Fruit fly (Drosophila melanogaster) whole organism, embryonic: Measurements from ENCODE around the gene jus.

Experiments
- CG10543 ChIP-seq: fragments of 200-800 bp; sonication (Bioruptor generic); optimal IDR thresholded peaks from 3 replicates; lab custom pipeline; 2017; ENCODE audit warnings: missing biosample characterization, mild to moderate bottlenecking, missing genetic modification characterization, moderate library complexity
- CG10979 ChIP-seq: fragments of 200-800 bp; sonication (Bioruptor generic); optimal IDR thresholded peaks from 2 replicates; lab custom pipeline; 2018; ENCODE audit warnings: missing biosample characterization, mild to moderate bottlenecking, missing genetic modification characterization, moderate library complexity
- CG12155 ChIP-seq: fragments of 200-800 bp; sonication (Bioruptor generic); optimal IDR thresholded peaks from 3 replicates; lab custom pipeline; 2016; ENCODE audit warnings: missing biosample characterization, missing genetic modification characterization
- CG1233 ChIP-seq: fragments of 200-800 bp; sonication (Bioruptor generic); optimal IDR thresholded peaks from 4 replicates; lab custom pipeline; 2018; ENCODE audit warnings: missing biosample characterization, mild to moderate bottlenecking, missing genetic modification characterization
- CG13424 ChIP-seq: fragments of 200-800 bp; sonication (Bioruptor generic); optimal IDR thresholded peaks from 2 replicates; lab custom pipeline; 2019; ENCODE audit warnings: missing biosample characterization, mild to moderate bottlenecking, missing genetic modification characterization, moderate library complexity
- CG15269 ChIP-seq: fragments of 200-800 bp; sonication (Bioruptor generic); optimal IDR thresholded peaks from 2 replicates; lab custom pipeline; 2018; ENCODE audit warnings: missing biosample characterization, mild to moderate bottlenecking, missing genetic modification characterization, moderate library complexity
- CG15479 ChIP-seq: fragments of 200-800 bp; sonication (Bioruptor generic); optimal IDR thresholded peaks from 3 replicates; lab custom pipeline; 2019; ENCODE audit warnings: missing biosample characterization, mild to moderate bottlenecking, missing genetic modification characterization, moderate library complexity
- CG16813 ChIP-seq: fragments of 200-800 bp; sonication (Bioruptor generic); IDR thresholded peaks from 3 replicates; pipeline ENCODE4 v1.3.6; 2022; ENCODE audit warnings: missing biosample characterization, missing genetic modification characterization; ENCODE audit not compliant: partially characterized antibody
- CG17361 ChIP-seq: fragments of 200-800 bp; sonication (Bioruptor generic); IDR thresholded peaks from 3 replicates; pipeline ENCODE4 v1.3.6; 2022; ENCODE audit warnings: missing biosample characterization, missing genetic modification characterization
- CG17385 ChIP-seq: fragments of 200-800 bp; sonication (Bioruptor generic); optimal IDR thresholded peaks from 3 replicates; lab custom pipeline; 2018; ENCODE audit warnings: missing biosample characterization, mild to moderate bottlenecking, missing genetic modification characterization
- CG18476 ChIP-seq: fragments of 200-800 bp; sonication (Bioruptor generic); optimal IDR thresholded peaks from 2 replicates; lab custom pipeline; 2016; ENCODE audit warnings: missing biosample characterization, mild to moderate bottlenecking, missing genetic modification characterization
- CG32532 ChIP-seq: fragments of 200-800 bp; sonication (Bioruptor generic); IDR thresholded peaks from 2 replicates; pipeline ENCODE4 v1.3.6; 2022; ENCODE audit warnings: missing biosample characterization, missing genetic modification characterization
- CG32767 ChIP-seq: fragments of 200-800 bp; sonication (Bioruptor generic); IDR thresholded peaks from 2 replicates; pipeline ENCODE4 v1.3.6; 2022; ENCODE audit warnings: missing biosample characterization, missing genetic modification characterization
- CG4617 ChIP-seq: fragments of 200-800 bp; sonication (Bioruptor generic); optimal IDR thresholded peaks from 3 replicates; lab custom pipeline; 2016; ENCODE audit warnings: missing biosample characterization, missing genetic modification characterization, borderline replicate concordance
- CG5180 ChIP-seq: fragments of 200-800 bp; sonication (Bioruptor generic); optimal IDR thresholded peaks from 3 replicates; lab custom pipeline; 2017; ENCODE audit warnings: missing biosample characterization, missing genetic modification characterization, mild to moderate bottlenecking, moderate library complexity, missing genetic modification reagents
- CG6791 ChIP-seq: fragments of 200-800 bp; sonication (Bioruptor generic); IDR thresholded peaks from 3 replicates; pipeline ENCODE4 v1.3.6; 2022; ENCODE audit warnings: missing biosample characterization, missing genetic modification characterization; ENCODE audit not compliant: partially characterized antibody
- CG7372 ChIP-seq: fragments of 200-800 bp; sonication (Bioruptor generic); IDR thresholded peaks from 2 replicates; pipeline ENCODE4 v1.3.6; 2022; ENCODE audit warnings: missing biosample characterization, missing genetic modification characterization
- CG9215 ChIP-seq: fragments of 200-800 bp; sonication (Bioruptor generic); IDR thresholded peaks from 2 replicates; pipeline ENCODE4 v1.3.6; 2022; ENCODE audit warnings: missing biosample characterization, missing genetic modification characterization
- CG9609 ChIP-seq: fragments of 200-800 bp; sonication (Bioruptor generic); optimal IDR thresholded peaks from 3 replicates; lab custom pipeline; 2016; ENCODE audit warnings: missing biosample characterization, missing genetic modification characterization
- CG9876 ChIP-seq: fragments of 200-800 bp; sonication (Bioruptor generic); optimal IDR thresholded peaks from 2 replicates; lab custom pipeline; 2016; ENCODE audit warnings: missing biosample characterization, missing genetic modification characterization
- H2.0 ChIP-seq: fragments of 200-800 bp; sonication (Bioruptor generic); IDR thresholded peaks from 2 replicates; pipeline ENCODE4 v1.3.6; 2022; ENCODE audit warnings: missing biosample characterization, missing genetic modification characterization
- HLHmδ ChIP-seq: fragments of 200-800 bp; sonication (Bioruptor generic); optimal IDR thresholded peaks from 2 replicates; lab custom pipeline; 2018; ENCODE audit warnings: missing biosample characterization, mild to moderate bottlenecking, missing genetic modification characterization, moderate library complexity
- Hand ChIP-seq: fragments of 200-800 bp; sonication (Bioruptor generic); optimal IDR thresholded peaks from 2 replicates; lab custom pipeline; 2017; ENCODE audit warnings: mild to moderate bottlenecking, missing biosample characterization, missing genetic modification reagents, missing genetic modification characterization
- Mrtf ChIP-seq: fragments of 200-800 bp; sonication (Bioruptor generic); IDR thresholded peaks from 3 replicates; pipeline ENCODE4 v1.3.6; 2022; ENCODE audit warnings: missing biosample characterization, missing genetic modification characterization
- Sox102F ChIP-seq: fragments of 200-800 bp; sonication (Bioruptor generic); optimal IDR thresholded peaks from 2 replicates; lab custom pipeline; 2018; ENCODE audit warnings: missing biosample characterization, mild to moderate bottlenecking, missing genetic modification characterization, moderate library complexity
- Sry-δ ChIP-seq: fragments of 200-800 bp; sonication (Bioruptor generic); optimal IDR thresholded peaks from 2 replicates; lab custom pipeline; 2016; ENCODE audit warnings: missing biosample characterization, missing genetic modification characterization
- al ChIP-seq: fragments of 200-800 bp; sonication (Bioruptor generic); IDR thresholded peaks from 2 replicates; pipeline ENCODE4 v1.3.6; 2022; ENCODE audit warnings: missing biosample characterization, missing genetic modification characterization
- bbx ChIP-seq: fragments of 200-800 bp; sonication (Bioruptor generic); IDR thresholded peaks from 2 replicates; pipeline ENCODE4 v1.3.6; 2022; ENCODE audit warnings: missing biosample characterization, missing genetic modification characterization; ENCODE audit not compliant: partially characterized antibody
- br ChIP-seq: fragments of >200 bp; optimal IDR thresholded peaks from 2 replicates; lab custom pipeline; 2017
- cato ChIP-seq: fragments of 200-800 bp; sonication (Bioruptor generic); optimal IDR thresholded peaks from 2 replicates; lab custom pipeline; 2016; ENCODE audit warnings: missing biosample characterization, missing genetic modification characterization, borderline replicate concordance
- crc ChIP-seq: fragments of 200-800 bp; sonication (Bioruptor generic); optimal IDR thresholded peaks from 2 replicates; lab custom pipeline; 2016; ENCODE audit warnings: missing biosample characterization, missing genetic modification characterization
- exex ChIP-seq: fragments of 200-800 bp; sonication (Bioruptor generic); optimal IDR thresholded peaks from 4 replicates; lab custom pipeline; 2018; ENCODE audit warnings: missing biosample characterization, mild to moderate bottlenecking, missing genetic modification characterization, moderate library complexity
- ftz-f1 ChIP-seq: fragments of 200-800 bp; sonication (Bioruptor generic); optimal IDR thresholded peaks from 2 replicates; lab custom pipeline; 2016; ENCODE audit warnings: missing biosample characterization, missing genetic modification characterization
- jing ChIP-seq: fragments of 200-800 bp; sonication (Bioruptor generic); optimal IDR thresholded peaks from 2 replicates; lab custom pipeline; 2018; ENCODE audit warnings: missing biosample characterization, mild to moderate bottlenecking, missing genetic modification characterization
- org-1 ChIP-seq: fragments of 200-800 bp; sonication (Bioruptor generic); optimal IDR thresholded peaks from 2 replicates; lab custom pipeline; 2017; ENCODE audit warnings: missing biosample characterization, missing genetic modification characterization
- pum ChIP-seq: fragments of 200-800 bp; sonication (Bioruptor generic); optimal IDR thresholded peaks from 2 replicates; lab custom pipeline; 2016; ENCODE audit warnings: missing biosample characterization, missing genetic modification characterization
- pzg ChIP-seq: fragments of 200-800 bp; sonication (Bioruptor generic); optimal IDR thresholded peaks from 3 replicates; lab custom pipeline; 2018; ENCODE audit warnings: missing biosample characterization, mild to moderate bottlenecking, missing genetic modification characterization, moderate library complexity
- ro ChIP-seq: fragments of 200-800 bp; sonication (Bioruptor generic); IDR thresholded peaks from 2 replicates; pipeline ENCODE4 v1.3.6; 2022; ENCODE audit warnings: missing biosample characterization, missing genetic modification characterization
- scrt ChIP-seq: fragments of 200-800 bp; sonication (Bioruptor generic); optimal IDR thresholded peaks from 2 replicates; lab custom pipeline; 2018; ENCODE audit warnings: missing biosample characterization, mild to moderate bottlenecking, missing genetic modification characterization, moderate library complexity
- sens-2 ChIP-seq: fragments of 200-800 bp; sonication (Bioruptor generic); IDR thresholded peaks from 2 replicates; pipeline ENCODE4 v1.3.6; 2022; ENCODE audit warnings: missing biosample characterization, missing genetic modification characterization
- sisA ChIP-seq: fragments of 200-800 bp; sonication (Bioruptor generic); IDR thresholded peaks from 2 replicates; pipeline ENCODE4 v1.3.6; 2022; ENCODE audit warnings: missing biosample characterization, missing genetic modification characterization
- slbo ChIP-seq: fragments of 200-800 bp; sonication (Bioruptor generic); IDR thresholded peaks from 2 replicates; pipeline ENCODE4 v1.3.6; 2022; ENCODE audit warnings: missing biosample characterization, missing genetic modification characterization
- tgo ChIP-seq: fragments of 200-800 bp; sonication (Bioruptor generic); IDR thresholded peaks from 3 replicates; pipeline ENCODE4 v1.3.6; 2022; ENCODE audit warnings: missing biosample characterization, missing genetic modification characterization
- tll ChIP-seq, 2 experiments: fragments of 200-800 bp in 1 of 2; fragments of >200 bp in 1 of 2; sonication (Bioruptor generic) in 1 of 2; optimal IDR thresholded peaks; 2 replicates each; lab custom pipeline; 2017 to 2019; ENCODE audit warnings: missing biosample characterization in 2 of 2, missing genetic modification characterization in 2 of 2, mild to moderate bottlenecking in 1 of 2, moderate library complexity in 1 of 2
- trem ChIP-seq: fragments of 200-800 bp; optimal IDR thresholded peaks from 3 replicates; lab custom pipeline; 2019; ENCODE audit warnings: missing biosample characterization, mild to moderate bottlenecking, missing genetic modification characterization, moderate library complexity
- twi ChIP-seq: fragments of 200-800 bp; optimal IDR thresholded peaks from 2 replicates; lab custom pipeline; 2019; ENCODE audit warnings: missing biosample characterization, mild to moderate bottlenecking, missing genetic modification characterization, moderate library complexity
- wor ChIP-seq: fragments of 200-800 bp; sonication (Bioruptor generic); IDR thresholded peaks from 2 replicates; pipeline ENCODE4 v1.3.6; 2022; ENCODE audit warnings: missing biosample characterization, missing genetic modification characterization
- yki ChIP-seq: fragments of >200 bp; optimal IDR thresholded peaks from 3 replicates; lab custom pipeline; 2018

jus gene

DNA sequence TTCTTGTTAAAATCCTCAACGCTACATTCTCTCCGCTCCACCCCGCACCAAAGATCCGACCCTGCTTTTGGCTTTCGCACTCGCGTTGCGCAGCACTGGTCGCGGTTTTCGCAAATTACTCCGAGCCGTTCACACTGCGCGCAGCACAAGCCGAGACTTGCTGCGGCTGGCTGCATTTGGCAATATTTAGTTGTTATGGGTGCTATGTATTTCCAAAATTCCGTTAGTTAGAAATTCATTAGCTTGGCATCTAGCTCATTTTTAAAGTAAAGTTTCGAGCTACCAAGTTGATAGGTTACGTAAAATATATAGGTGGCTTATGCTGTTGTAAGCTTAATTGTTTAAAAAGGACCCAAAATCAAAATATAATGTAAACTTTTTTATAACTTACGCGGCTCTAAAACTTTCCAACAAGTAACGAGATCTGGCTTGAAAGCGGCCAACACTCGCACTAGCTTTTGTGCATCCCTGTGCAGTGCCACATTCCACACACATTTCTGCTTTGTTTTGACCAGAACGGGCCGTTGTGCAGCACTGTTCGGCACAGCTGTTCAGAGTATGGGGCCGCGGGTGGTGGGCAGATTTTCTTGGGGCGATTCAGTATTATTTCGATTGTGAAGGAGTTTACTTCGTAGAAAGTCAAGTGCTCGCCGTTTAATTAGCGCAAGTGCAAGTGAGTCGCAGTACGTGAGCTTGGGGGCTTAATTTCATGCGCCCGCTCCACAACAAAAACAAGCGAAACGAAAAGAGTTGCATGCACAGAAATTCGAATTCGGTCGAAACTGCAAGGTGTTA, 71.8 kb downstream of the jus start, which contains the start of the genes yem and Ctl2 (continued):
- TF ChIP-seq CG1233 (GFP tag; lab: Kevin White, UChicago) = peak; percentile 48
- peak; percentile 28 for TF ChIP-seq jing (GFP tag; lab: Kevin White, UChicago)
- no peak for TF ChIP-seq CG32767 (GFP tag; lab: Robert Waterston, UW)
- peak; percentile 59 for TF ChIP-seq Mrtf (GFP tag; lab: Robert Waterston, UW)
- TF ChIP-seq cato (GFP tag; lab: Kevin White, UChicago) = peak; percentile 57
- TF ChIP-seq H2.0 = peak; percentile 57; the same call in 1 of the 2 replicates
- peak; percentile 89 for TF ChIP-seq CG17361
- peak; percentile 76 for TF ChIP-seq CG18476 (GFP tag; lab: Kevin White, UChicago)
- peak; percentile 61; the same call in 1 of the 2 replicates for TF ChIP-seq sens-2 (GFP tag; lab: Robert Waterston, UW)
- TF ChIP-seq CG9215 (GFP tag; lab: Robert Waterston, UW) = peak; percentile 76; the same call in 1 of the 2 replicates
- TF ChIP-seq yki (lab: Kevin White, UChicago) = no peak
- TF ChIP-seq CG32532 (GFP tag; lab: Robert Waterston, UW) = no peak; the same call in none of the 2 replicates
- TF ChIP-seq tgo (GFP tag; lab: Robert Waterston, UW) = peak; percentile 58; the same call in 1 of the 3 replicates
- TF ChIP-seq CG7372 (GFP tag; lab: Robert Waterston, UW) = peak; percentile 24; the same call in 1 of the 2 replicates
- TF ChIP-seq CG9609 (GFP tag; lab: Kevin White, UChicago) = peak; percentile 80
- TF ChIP-seq exex (tag; lab: Kevin White, UChicago) = peak; percentile 28
- peak; percentile 59 for TF ChIP-seq Sox102F (GFP tag; lab: Kevin White, UChicago)
- peak; percentile 44 to 91 for TF ChIP-seq tll (GFP tag; optimal IDR thresholded peaks at IDR 0.05; lab: Kevin White, UChicago)
- TF ChIP-seq HLHmδ (GFP tag; lab: Kevin White, UChicago) = peak; percentile 81
- peak; percentile 71 for TF ChIP-seq CG13424 (tag; lab: Kevin White, UChicago)
- TF ChIP-seq trem (tag; lab: Kevin White, UChicago) = peak; percentile 48
- no peak; the same call in 1 of the 2 replicates for TF ChIP-seq ro (GFP tag; lab: Robert Waterston, UW)
- peak; percentile 26 for TF ChIP-seq CG17385 (GFP tag; lab: Kevin White, UChicago)
- TF ChIP-seq ftz-f1 = peak; percentile 46
- no peak for TF ChIP-seq org-1 (GFP tag; lab: Kevin White, UChicago)
- TF ChIP-seq al (GFP tag; lab: Robert Waterston, UW) = peak; percentile 48
- TF ChIP-seq CG16813 (GFP tag; lab: Robert Waterston, UW) = peak; percentile 7; the same call in 1 of the 3 replicates
- peak; percentile 29; the same call in 1 of the 3 replicates for TF ChIP-seq CG6791 (GFP tag; lab: Robert Waterston, UW)
- peak; percentile 58 for TF ChIP-seq twi (tag; lab: Kevin White, UChicago)
- TF ChIP-seq CG10979 (tag; lab: Kevin White, UChicago) = peak; percentile 32
- TF ChIP-seq CG10543 (GFP tag; lab: Kevin White, UChicago) = peak; percentile 71
- no peak for TF ChIP-seq br
- peak; percentile 65 for TF ChIP-seq Sry-δ
- peak; percentile 23 for TF ChIP-seq CG4617 (GFP tag; lab: Kevin White, UChicago)
- TF ChIP-seq pum (GFP tag; lab: Kevin White, UChicago) = peak; percentile 83
- no peak for TF ChIP-seq CG5180
- no peak for TF ChIP-seq Hand (GFP tag; lab: Kevin White, UChicago)
- TF ChIP-seq sisA (GFP tag; lab: Robert Waterston, UW) = peak; percentile 71
- peak; percentile 65 for TF ChIP-seq bbx (GFP tag; lab: Robert Waterston, UW)
- peak; percentile 85 for TF ChIP-seq slbo (GFP tag; lab: Robert Waterston, UW)
- peak; percentile 5 for TF ChIP-seq scrt (GFP tag; lab: Kevin White, UChicago)
- peak; percentile 67 for TF ChIP-seq CG9876
- peak; percentile 83 for TF ChIP-seq CG12155 (GFP tag; lab: Kevin White, UChicago)
- TF ChIP-seq CG15269 = peak; percentile 63
- TF ChIP-seq crc (GFP tag; lab: Kevin White, UChicago) = peak; percentile 67
- TF ChIP-seq pzg (GFP tag; lab: Kevin White, UChicago) = peak; percentile 73
- no peak for TF ChIP-seq CG15479 (GFP tag; lab: Kevin White, UChicago)
- peak; percentile 47; the same call in 1 of the 2 replicates for TF ChIP-seq wor (GFP tag; lab: Robert Waterston, UW)
